Fruit fly (Drosophila melanogaster) whole organism, embryonic: ENCODE results near the gene Pph13.

ENCODE experiments used
- Antp ChIP-seq: fragments of 200-800 bp; sonication (Bioruptor generic); optimal IDR thresholded peaks from 3 replicates; lab custom pipeline; 2016; ENCODE audit warnings: missing biosample characterization, missing genetic modification characterization
- CG14860 ChIP-seq: fragments of 200-800 bp; sonication (Bioruptor generic); IDR thresholded peaks from 3 replicates; pipeline ENCODE4 v1.3.6; 2022; ENCODE audit warnings: missing biosample characterization, missing genetic modification characterization; ENCODE audit not compliant: partially characterized antibody
- CG7928 ChIP-seq: fragments of 200-800 bp; sonication (Bioruptor generic); optimal IDR thresholded peaks from 2 replicates; lab custom pipeline; 2017; ENCODE audit warnings: missing biosample characterization, mild to moderate bottlenecking, missing genetic modification characterization
- Optix ChIP-seq: fragments of 200-800 bp; sonication (Bioruptor generic); IDR thresholded peaks from 3 replicates; pipeline ENCODE4 v1.3.6; 2022; ENCODE audit warnings: missing biosample characterization, missing genetic modification characterization
- Rx ChIP-seq: fragments of 200-800 bp; sonication (Bioruptor generic); IDR thresholded peaks from 2 replicates; pipeline ENCODE4 v1.3.6; 2022; ENCODE audit warnings: missing biosample characterization, missing genetic modification characterization
- h ChIP-seq: fragments of >200 bp; optimal IDR thresholded peaks from 2 replicates; lab custom pipeline; 2017
- jing ChIP-seq: fragments of 200-800 bp; sonication (Bioruptor generic); optimal IDR thresholded peaks from 2 replicates; lab custom pipeline; 2018; ENCODE audit warnings: missing biosample characterization, mild to moderate bottlenecking, missing genetic modification characterization
- nom ChIP-seq: fragments of 200-800 bp; sonication (Bioruptor generic); optimal IDR thresholded peaks from 2 replicates; lab custom pipeline; 2017; ENCODE audit warnings: missing biosample characterization, missing genetic modification characterization, mild to moderate bottlenecking, moderate library complexity, missing genetic modification reagents
- psq ChIP-seq: fragments of 200-800 bp; sonication (Bioruptor generic); optimal IDR thresholded peaks from 2 replicates; lab custom pipeline; 2017; ENCODE audit warnings: missing biosample characterization, missing genetic modification characterization
- vfl ChIP-seq: fragments of 200-800 bp; sonication (Bioruptor generic); optimal IDR thresholded peaks from 2 replicates; lab custom pipeline; 2016; ENCODE audit warnings: missing biosample characterization, missing genetic modification characterization

DNA sequence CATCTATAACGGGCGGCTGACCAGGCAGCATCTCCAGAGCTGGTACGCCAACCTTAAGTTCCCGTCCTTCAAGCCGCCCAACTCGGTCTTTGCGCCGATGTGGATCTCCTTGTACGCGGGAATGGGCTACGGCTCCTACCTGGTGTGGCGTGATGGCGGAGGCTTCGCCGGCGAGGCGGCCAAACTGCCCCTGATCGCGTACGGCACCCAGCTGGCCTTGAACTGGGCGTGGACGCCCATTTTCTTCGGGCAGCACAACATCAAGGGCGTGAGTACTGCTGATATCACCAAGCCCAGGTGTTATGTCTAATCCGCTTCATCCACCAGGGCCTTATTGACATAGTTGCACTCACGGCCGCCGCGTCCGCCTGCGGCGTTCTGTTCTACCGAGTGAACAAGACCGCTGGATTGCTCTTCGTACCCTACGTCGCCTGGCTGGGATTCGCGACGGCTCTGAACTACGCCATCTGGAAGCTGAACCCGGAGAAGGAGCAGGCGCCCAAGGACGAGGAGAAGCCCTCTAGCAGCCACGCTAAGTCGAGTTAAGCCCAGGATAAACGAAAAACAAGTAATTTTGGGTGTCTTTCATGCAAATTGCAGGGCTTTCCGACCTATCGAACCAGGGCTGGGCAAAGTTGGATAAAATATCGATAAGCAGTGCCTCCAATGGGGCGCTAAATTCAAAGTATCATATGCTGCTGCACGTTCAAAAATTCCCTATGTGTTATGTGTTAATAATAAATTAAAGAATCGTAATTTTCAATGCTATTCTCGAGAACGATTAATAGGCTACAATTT lies 17.3 kb upstream of the Pph13 start, which contains the start of gene rempA:
- TF ChIP-seq Rx (GFP tag; lab: Robert Waterston, UW), result no peak
- TF ChIP-seq vfl (GFP tag; lab: Kevin White, UChicago), result no peak
- no peak for TF ChIP-seq nom (GFP tag; lab: Kevin White, UChicago)
- peak; percentile 91 for TF ChIP-seq CG7928 (GFP tag; lab: Kevin White, UChicago)
- no peak for TF ChIP-seq Antp
- TF ChIP-seq Optix, result no peak
- no peak for TF ChIP-seq h (lab: Kevin White, UChicago)
- peak; percentile 54; the same call in 2 of the 3 replicates for TF ChIP-seq CG14860 (GFP tag; lab: Robert Waterston, UW)
- TF ChIP-seq jing (GFP tag; lab: Kevin White, UChicago), result no peak
- TF ChIP-seq psq, result no peak
